Fruit fly (Drosophila melanogaster): ENCODE measurements around the gene CG1142.

CG1142 gene

dm6 chr3R:7473767-7474254 lies at the start of gene CG1142:
CG1142 (minus strand) TSS chr3R:7473781.
- TF ChIP-seq CG8478 (optimal IDR thresholded peaks at IDR 0.05) (no peak), CTCF (optimal IDR thresholded peaks at IDR 0.05) (no peak)

DNA sequence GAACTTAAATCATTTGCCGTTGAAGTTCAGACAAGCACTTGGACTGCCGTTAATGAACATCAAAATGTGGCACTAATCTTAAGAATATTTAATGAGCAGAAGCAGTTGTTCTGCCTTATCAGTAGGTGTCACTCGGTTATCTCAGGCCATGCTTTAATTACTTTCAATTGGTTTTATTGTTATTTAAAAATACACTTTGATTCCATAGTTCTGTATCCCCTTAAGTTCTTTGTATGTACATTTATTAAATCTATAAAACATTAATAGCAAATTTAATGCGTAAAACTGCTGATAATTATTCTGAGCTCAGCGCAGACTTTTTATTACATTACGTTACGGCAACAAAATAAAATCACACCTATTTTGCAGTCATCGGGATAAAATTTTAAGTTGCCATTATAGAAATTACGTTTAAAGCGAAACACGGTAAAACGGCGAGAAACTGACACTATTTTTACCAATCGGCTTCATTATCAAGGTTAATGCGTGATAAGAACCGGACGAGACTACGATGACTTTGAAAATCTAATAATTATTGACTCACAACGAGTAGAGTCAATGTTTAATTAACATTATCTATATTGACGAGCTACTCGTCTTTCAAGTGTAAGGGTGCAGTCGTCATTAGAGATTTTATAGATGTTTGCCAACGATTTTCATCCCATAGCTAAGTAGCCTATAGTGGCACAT lies 48.8 kb upstream of the CG1142 start:
- TF ChIP-seq CTCF (optimal IDR thresholded peaks at IDR 0.05), result no peak
- TF ChIP-seq CG8478 (optimal IDR thresholded peaks at IDR 0.05), result no peak

DNA sequence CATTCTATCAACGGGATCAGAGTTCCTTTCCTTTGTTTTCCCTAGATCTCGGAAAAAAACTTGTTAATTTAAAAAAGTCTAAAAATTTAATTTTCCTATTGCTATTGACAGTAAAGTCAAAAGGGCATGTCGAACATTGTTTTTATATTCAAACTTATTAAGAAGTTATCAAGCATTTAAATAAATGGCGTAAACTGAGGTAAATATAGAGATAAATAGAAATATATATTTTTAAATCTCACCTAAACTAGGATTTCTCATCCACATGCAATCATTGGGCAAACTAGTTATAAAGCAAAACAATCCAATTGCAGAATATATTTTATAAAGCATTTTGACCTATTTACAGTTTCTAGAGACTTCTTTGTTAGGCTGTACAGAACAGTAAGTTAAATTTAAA lies 45.8 kb upstream of the CG1142 start, which contains the start of gene Ubc84D:
Gene Ubc84D, minus strand, starts transcription at position 101 of the 400 bp plus-strand sequence.
- TF ChIP-seq CG8478 (optimal IDR thresholded peaks at IDR 0.05), result no peak
- no peak for TF ChIP-seq CTCF (optimal IDR thresholded peaks at IDR 0.05)

dm6 chr3R:7515599-7516069 lies 42.1 kb upstream of the CG1142 start, which contains the start of gene alpha-Est8:
alpha-Est8 (minus strand) TSS chr3R:7515670.
- no peak for TF ChIP-seq CG8478 (optimal IDR thresholded peaks at IDR 0.05)
- TF ChIP-seq CTCF (optimal IDR thresholded peaks at IDR 0.05), result no peak

- no peak for TF ChIP-seq CG8478 (optimal IDR thresholded peaks at IDR 0.05)
- no peak for TF ChIP-seq CTCF (optimal IDR thresholded peaks at IDR 0.05)
Measured at dm6 chr3R:7514232-7514863, 40.8 kb upstream of the CG1142 start.

DNA sequence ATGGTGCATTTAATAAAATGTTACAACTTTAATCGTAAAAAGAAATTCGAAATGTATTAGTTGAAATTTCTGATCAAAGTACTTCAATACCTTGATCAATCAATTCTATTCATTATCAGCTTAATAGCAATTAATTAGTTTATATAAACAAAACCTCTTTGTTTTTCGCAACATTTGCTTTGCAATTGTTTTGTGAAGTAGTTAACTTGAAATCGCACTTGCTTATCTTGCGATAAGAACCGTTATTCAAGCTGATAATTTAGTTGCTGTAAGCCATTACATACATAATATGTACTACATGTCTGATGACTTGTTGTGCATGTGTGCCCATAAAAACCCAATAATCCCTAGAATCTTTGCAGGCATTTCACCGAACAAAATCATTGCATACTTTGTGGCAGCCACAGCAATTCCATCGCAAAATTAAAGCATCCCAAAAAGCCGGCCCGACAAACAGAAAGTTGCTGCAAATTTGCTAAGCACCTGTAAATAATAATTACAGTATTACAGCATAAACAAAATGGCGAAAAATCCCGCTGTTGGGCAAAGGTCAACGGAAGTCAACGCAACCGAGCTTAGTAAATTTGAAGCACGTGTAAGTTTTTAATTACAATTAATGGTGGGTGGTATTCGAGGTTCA lies 34.7 kb upstream of the CG1142 start:
- no peak for TF ChIP-seq CG8478 (optimal IDR thresholded peaks at IDR 0.05)
- no peak for TF ChIP-seq CTCF (optimal IDR thresholded peaks at IDR 0.05)

- TF ChIP-seq CG8478 (optimal IDR thresholded peaks at IDR 0.05), result no peak
- no peak for TF ChIP-seq CTCF (optimal IDR thresholded peaks at IDR 0.05)
Measured at dm6 chr3R:7506314-7506988, 32.9 kb upstream of the CG1142 start.

- TF ChIP-seq CG8478 (optimal IDR thresholded peaks at IDR 0.05), result no peak
- no peak for TF ChIP-seq CTCF (optimal IDR thresholded peaks at IDR 0.05)
Measured at dm6 chr3R:7504989-7505761, 31.6 kb upstream of the CG1142 start, which contains the start of gene alpha-Est9. alpha-Est9 (minus strand) TSS chr3R:7505098.

dm6 chr3R:7503216-7503615 lies 29.6 kb upstream of the CG1142 start:
- TF ChIP-seq CG8478 (optimal IDR thresholded peaks at IDR 0.05), result no peak
- no peak for TF ChIP-seq CTCF (optimal IDR thresholded peaks at IDR 0.05)

dm6 chr3R:7502276-7502675 lies 28.7 kb upstream of the CG1142 start, which contains the start of gene Mics1:
Mics1 (minus strand) TSS chr3R:7502376.
- TF ChIP-seq CG8478 (optimal IDR thresholded peaks at IDR 0.05) (no peak), CTCF (optimal IDR thresholded peaks at IDR 0.05) (no peak)

DNA sequence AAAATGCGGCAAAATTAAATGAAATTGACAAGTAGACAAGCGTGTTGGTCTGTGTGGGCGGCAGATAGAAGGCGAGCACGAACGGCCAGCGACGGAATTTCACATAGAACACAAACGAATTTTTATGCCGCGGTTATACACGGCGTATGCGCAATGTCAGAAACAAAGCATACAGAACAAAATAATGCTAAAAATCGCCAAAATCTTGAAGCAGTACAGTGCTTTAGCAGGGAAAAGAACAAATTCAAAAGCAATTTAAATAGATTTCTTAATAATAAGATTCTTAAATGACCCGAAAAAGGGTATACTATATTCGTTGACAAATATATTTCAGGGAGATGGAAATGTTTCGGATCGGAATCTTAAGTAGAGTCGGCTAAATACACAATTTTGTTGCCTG lies 26.9 kb upstream of the CG1142 start:
- no peak for TF ChIP-seq CTCF (optimal IDR thresholded peaks at IDR 0.05)
- no peak for TF ChIP-seq CG8478 (optimal IDR thresholded peaks at IDR 0.05)

DNA sequence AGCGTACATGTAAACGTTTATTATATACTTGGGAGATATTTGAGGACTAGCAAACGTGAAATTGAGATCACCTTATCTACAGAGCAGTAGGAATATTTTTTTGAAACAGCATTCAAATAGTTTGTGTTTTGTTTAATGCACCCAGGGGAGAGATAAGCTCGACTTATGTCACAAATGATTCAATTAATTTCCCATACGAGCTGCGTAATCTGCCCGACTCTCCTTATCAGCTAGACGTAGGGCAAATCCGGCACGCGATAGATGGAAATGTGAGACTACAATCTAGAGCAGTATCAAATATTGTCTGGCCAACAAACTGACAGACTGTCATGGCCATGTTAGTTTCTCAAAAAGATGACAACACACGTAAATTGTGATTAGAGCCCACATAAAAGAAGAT lies 25.9 kb upstream of the CG1142 start:
- no peak for TF ChIP-seq CTCF (optimal IDR thresholded peaks at IDR 0.05)
- TF ChIP-seq CG8478 (optimal IDR thresholded peaks at IDR 0.05), result no peak

dm6 chr3R:7497488-7497887 lies 23.9 kb upstream of the CG1142 start:
- no peak for TF ChIP-seq CTCF (optimal IDR thresholded peaks at IDR 0.05)
- no peak for TF ChIP-seq CG8478 (optimal IDR thresholded peaks at IDR 0.05)

DNA sequence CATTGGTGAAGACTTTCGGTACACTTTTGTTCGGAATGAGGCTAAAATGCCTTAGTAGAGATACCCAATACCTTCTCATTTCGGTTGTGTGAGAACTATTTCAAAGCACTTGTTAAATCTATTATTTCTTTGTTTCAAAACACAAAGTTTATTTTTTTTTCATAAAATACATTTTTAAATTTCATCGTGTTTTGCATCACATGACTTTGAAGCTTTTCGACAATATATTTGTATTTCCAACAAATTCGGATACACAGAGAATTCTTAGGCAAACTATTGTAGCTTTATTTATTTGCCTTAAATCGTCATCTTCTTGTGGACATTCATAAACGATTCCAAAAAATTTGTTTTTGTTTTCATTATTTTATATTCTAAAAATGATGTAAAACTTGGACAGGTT lies 20.2 kb upstream of the CG1142 start, which contains the start of gene alpha-Est10:
Gene alpha-Est10, minus strand, starts transcription at position 101 of the 400 bp plus-strand sequence.
- TF ChIP-seq CTCF (optimal IDR thresholded peaks at IDR 0.05) (no peak), CG8478 (optimal IDR thresholded peaks at IDR 0.05) (no peak)

Data from S2 (cell line).